Fruit fly (Drosophila melanogaster): ENCODE data around the gene CG32987.

The CG32987 gene

dm6 chr2L:8860767-8861166 lies 2.8 kb upstream of the CG32987 start (continued):
- no peak for TF ChIP-seq NfI (GFP tag; optimal IDR thresholded peaks at IDR 0.05)
- peak; percentile 82 for TF ChIP-seq croc (GFP tag; conservative IDR thresholded peaks at IDR 0.05)
- TF ChIP-seq schlank (tag; optimal IDR thresholded peaks at IDR 0.05) = no peak
- TF ChIP-seq Fer3 (tag; optimal IDR thresholded peaks at IDR 0.05) = peak; percentile 47
- TF ChIP-seq CG15479 (GFP tag; optimal IDR thresholded peaks at IDR 0.05) = no peak
- peak; percentile 47 for TF ChIP-seq Meics (GFP tag; optimal IDR thresholded peaks at IDR 0.05)
- TF ChIP-seq Mrtf (GFP tag; IDR thresholded peaks at IDR 0.05) = peak; percentile 65; the same call in 2 of the 3 replicates
- peak; percentile 78 for TF ChIP-seq CG6254 (GFP tag; optimal IDR thresholded peaks at IDR 0.05)
- TF ChIP-seq CG10959 (GFP tag; IDR thresholded peaks at IDR 0.05) = peak; percentile 82
- TF ChIP-seq CG4404 (GFP tag; IDR thresholded peaks at IDR 0.05) = peak; percentile 73
- TF ChIP-seq mld (GFP tag; IDR thresholded peaks at IDR 0.05; ENCODE audit: partially characterized antibody) = no peak
- TF ChIP-seq MTF-1 (GFP tag; optimal IDR thresholded peaks at IDR 0.05; ENCODE audit: borderline replicate concordance) = peak; percentile 33
- TF ChIP-seq CG17359 (tag; optimal IDR thresholded peaks at IDR 0.05) = peak; percentile 78
- TF ChIP-seq CG10654 (GFP tag; optimal IDR thresholded peaks at IDR 0.05) = peak; percentile 51
- TF ChIP-seq Trl (optimal IDR thresholded peaks at IDR 0.05) = no peak
- TF ChIP-seq Trl (GFP tag; optimal IDR thresholded peaks at IDR 0.05) = peak; percentile 54
- TF ChIP-seq Pdp1 (GFP tag; optimal IDR thresholded peaks at IDR 0.05) = peak in 1 of 2 experiments; percentile 53
- TF ChIP-seq gro (GFP tag; optimal IDR thresholded peaks at IDR 0.05) = no peak
- peak; percentile 70 for TF ChIP-seq Xbp1 (GFP tag; optimal IDR thresholded peaks at IDR 0.05)
- no peak for TF ChIP-seq bbx (GFP tag; IDR thresholded peaks at IDR 0.05; ENCODE audit: partially characterized antibody)
- TF ChIP-seq CG5245 (GFP tag; optimal IDR thresholded peaks at IDR 0.05) = peak; percentile 78
- TF ChIP-seq hbn (GFP tag; IDR thresholded peaks at IDR 0.05; ENCODE audit: partially characterized antibody) = no peak
- peak; percentile 73 for TF ChIP-seq CG17328 (GFP tag; IDR thresholded peaks at IDR 0.05)
- TF ChIP-seq bsh (GFP tag; optimal IDR thresholded peaks at IDR 0.05) = peak in 1 of 2 experiments; percentile 83
- TF ChIP-seq ara (GFP tag; IDR thresholded peaks at IDR 0.05) = peak; percentile 77
- TF ChIP-seq Hmr (GFP tag; optimal IDR thresholded peaks at IDR 0.05) = peak; percentile 30
- TF ChIP-seq jumu (GFP tag; optimal IDR thresholded peaks at IDR 0.05) = peak; percentile 27
- peak; percentile 21 for TF ChIP-seq ems (GFP tag; optimal IDR thresholded peaks at IDR 0.05)
- TF ChIP-seq knrl (GFP tag; IDR thresholded peaks at IDR 0.05; ENCODE audit: partially characterized antibody) = no peak
- TF ChIP-seq sens-2 (GFP tag; IDR thresholded peaks at IDR 0.05) = peak; percentile 47; the same call in 1 of the 2 replicates
- TF ChIP-seq pzg (GFP tag; optimal IDR thresholded peaks at IDR 0.05) = no peak
- TF ChIP-seq CG6689 (GFP tag; IDR thresholded peaks at IDR 0.05) = peak; percentile 81
- no peak for TF ChIP-seq abd-A (tag; optimal IDR thresholded peaks at IDR 0.05)
- TF ChIP-seq CG4730 (GFP tag; IDR thresholded peaks at IDR 0.05) = peak; percentile 64
- TF ChIP-seq CG15269 (tag; optimal IDR thresholded peaks at IDR 0.05) = no peak
- TF ChIP-seq hth (optimal IDR thresholded peaks at IDR 0.05) = no peak
- peak; percentile 67 for TF ChIP-seq Six4 (GFP tag; optimal IDR thresholded peaks at IDR 0.05)
- peak; percentile 41 for TF ChIP-seq caup (GFP tag; optimal IDR thresholded peaks at IDR 0.05; ENCODE audit: severe bottlenecking)
- peak; percentile 78; the same call in 2 of the 3 replicates for TF ChIP-seq H15 (GFP tag; IDR thresholded peaks at IDR 0.05)
- peak; percentile 62 for TF ChIP-seq CG1603 (tag; optimal IDR thresholded peaks at IDR 0.05)
- TF ChIP-seq aop (GFP tag; IDR thresholded peaks at IDR 0.05) = 0 out of 2 replicates have a peak, but pooled peaks have one; percentile 48
- peak; percentile 29 for TF ChIP-seq Hr3 (GFP tag; optimal IDR thresholded peaks at IDR 0.05)
- no peak; the same call in 1 of the 2 replicates for TF ChIP-seq al (GFP tag; IDR thresholded peaks at IDR 0.05)
- no peak for TF ChIP-seq Usf (GFP tag; optimal IDR thresholded peaks at IDR 0.05)
- TF ChIP-seq fd64A (GFP tag; optimal IDR thresholded peaks at IDR 0.05) = peak; percentile 57
- TF ChIP-seq odd (GFP tag; optimal IDR thresholded peaks at IDR 0.05) = peak; percentile 49
- TF ChIP-seq twi (tag; optimal IDR thresholded peaks at IDR 0.05) = peak; percentile 45
- TF ChIP-seq CG13775 (GFP tag; optimal IDR thresholded peaks at IDR 0.05) = peak; percentile 42
- peak; percentile 53 for TF ChIP-seq kni (GFP tag; optimal IDR thresholded peaks at IDR 0.05)
- TF ChIP-seq seq (GFP tag; IDR thresholded peaks at IDR 0.05) = no peak

Measured in whole organism, embryonic.